Worm (Caenorhabditis elegans) whole organism, young adult: ENCODE data around the gene C44C10.7.
A peak's percentile ranks its signal among the peaks of the same experiment; 100 is the strongest.

Source experiments
- B0019.2 ChIP-seq: fragments of 200-800 bp; sonication (Bioruptor generic); conservative IDR thresholded peaks from 2 replicates; pipeline ENCODE4 v1.3.6; 2022; ENCODE audit warnings: missing genetic modification reagents, missing genetic modification characterization, missing compliant biosample characterization
- F23B12.7 ChIP-seq: sonication (generic microtip); optimal IDR thresholded peaks from 2 replicates; lab custom pipeline; 2017; ENCODE audit warnings: missing genetic modification characterization, mild to moderate bottlenecking, missing compliant biosample characterization, antibody characterized with exemption, moderate library complexity; ENCODE audit not compliant: insufficient read depth
- F33H1.4 ChIP-seq: fragments of 200-800 bp; sonication (Bioruptor generic); IDR thresholded peaks from 2 replicates; pipeline ENCODE4 v1.3.6; 2022; ENCODE audit warnings: missing genetic modification reagents, missing genetic modification characterization, missing compliant biosample characterization
- K12H6.12 ChIP-seq: fragments of 200-800 bp; sonication (Bioruptor generic); optimal IDR thresholded peaks from 2 replicates; lab custom pipeline; 2018; ENCODE audit warnings: mild to moderate bottlenecking, missing genetic modification characterization, missing compliant biosample characterization
- T07F8.4 ChIP-seq: sonication (generic microtip); optimal IDR thresholded peaks from 2 replicates; lab custom pipeline; 2016; ENCODE audit warnings: mild to moderate bottlenecking, missing genetic modification characterization, moderate library complexity, missing compliant biosample characterization
- Y53G8AR.9 ChIP-seq: fragments of 200-800 bp; sonication (Bioruptor generic); conservative IDR thresholded peaks from 2 replicates; pipeline ENCODE4 v1.3.6; 2022; ENCODE audit warnings: missing genetic modification reagents, missing genetic modification characterization, missing compliant biosample characterization
- Y67H2A.10 ChIP-seq: fragments of 200-800 bp; sonication (Bioruptor generic); conservative IDR thresholded peaks from 2 replicates; pipeline ENCODE4 v1.3.6; 2022; ENCODE audit warnings: missing genetic modification reagents, missing genetic modification characterization, missing compliant biosample characterization
- Y79H2A.3 ChIP-seq: fragments of 200-800 bp; sonication (Bioruptor generic); conservative IDR thresholded peaks from 2 replicates; pipeline ENCODE4 v1.3.6; 2022; ENCODE audit warnings: missing genetic modification reagents, missing genetic modification characterization, missing compliant biosample characterization
- ZK185.1 ChIP-seq: sonication (generic microtip); optimal IDR thresholded peaks from 2 replicates; lab custom pipeline; 2016; ENCODE audit warnings: mild to moderate bottlenecking, missing genetic modification characterization, missing compliant biosample characterization; ENCODE audit not compliant: poor library complexity, severe bottlenecking
- atf-7 ChIP-seq: sonication (generic microtip); optimal IDR thresholded peaks from 2 replicates; lab custom pipeline; 2017; ENCODE audit warnings: mild to moderate bottlenecking, missing genetic modification characterization, missing compliant biosample characterization
- bed-1 ChIP-seq: fragments of 200-800 bp; sonication (Bioruptor generic); IDR thresholded peaks from 2 replicates; pipeline ENCODE4 v1.3.6; 2022; ENCODE audit warnings: missing genetic modification reagents, missing genetic modification characterization, missing compliant biosample characterization
- bed-2 ChIP-seq: fragments of 200-800 bp; sonication (Bioruptor generic); IDR thresholded peaks from 2 replicates; pipeline ENCODE4 v1.3.6; 2022; ENCODE audit warnings: missing genetic modification reagents, missing genetic modification characterization, missing compliant biosample characterization
- ccch-3 ChIP-seq: fragments of 200-800 bp; sonication (Bioruptor generic); optimal IDR thresholded peaks from 2 replicates; lab custom pipeline; 2018; ENCODE audit warnings: mild to moderate bottlenecking, missing genetic modification characterization, missing compliant biosample characterization
- cebp-1 ChIP-seq, 2 experiments: fragments of 200-800 bp in 1 of 2; sonication (Bioruptor generic) in 1 of 2; sonication (generic microtip) in 1 of 2; IDR thresholded peaks in 1 of 2; optimal IDR thresholded peaks in 1 of 2; 2 replicates each; pipeline versions ENCODE4 v1.3.6 to Lab custom; 2017 to 2022; ENCODE audit warnings: missing compliant biosample characterization in 2 of 2, missing genetic modification characterization in 2 of 2, mild to moderate bottlenecking in 1 of 2, missing genetic modification reagents in 1 of 2, moderate library complexity in 1 of 2
- ceh-27 ChIP-seq: fragments of 200-800 bp; sonication (Bioruptor generic); optimal IDR thresholded peaks from 2 replicates; lab custom pipeline; 2018; ENCODE audit warnings: mild to moderate bottlenecking, missing genetic modification characterization, moderate library complexity, missing compliant biosample characterization
- chd-7 ChIP-seq: sonication (generic microtip); optimal IDR thresholded peaks from 2 replicates; lab custom pipeline; 2016; ENCODE audit warnings: mild to moderate bottlenecking, missing genetic modification characterization, moderate library complexity, missing compliant biosample characterization
- die-1 ChIP-seq: sonication (generic microtip); optimal IDR thresholded peaks from 2 replicates; lab custom pipeline; 2016; ENCODE audit warnings: missing genotype, mild to moderate bottlenecking, missing genetic modification characterization, missing compliant biosample characterization
- dox-1 ChIP-seq: fragments of 200-800 bp; sonication (Bioruptor generic); IDR thresholded peaks from 2 replicates; pipeline ENCODE4 v1.3.6; 2022; ENCODE audit warnings: missing genetic modification reagents, missing genetic modification characterization, missing compliant biosample characterization
- dpl-1 ChIP-seq: fragments of 150-350 bp; optimal IDR thresholded peaks from 2 replicates; lab custom pipeline; 2014; ENCODE audit warnings: missing biosample characterization, missing genetic modification reagents, missing genetic modification characterization
- egrh-3 ChIP-seq: fragments of 200-800 bp; sonication (Bioruptor generic); IDR thresholded peaks from 2 replicates; pipeline ENCODE4 v1.3.6; 2022; ENCODE audit warnings: missing genetic modification reagents, missing genetic modification characterization, missing compliant biosample characterization
- ets-4 ChIP-seq: fragments of 200-800 bp; sonication (Bioruptor generic); optimal IDR thresholded peaks from 2 replicates; lab custom pipeline; 2018; ENCODE audit warnings: mild to moderate bottlenecking, missing genetic modification characterization, missing compliant biosample characterization
- hlh-12 ChIP-seq: sonication (generic microtip); optimal IDR thresholded peaks from 2 replicates; lab custom pipeline; 2016; ENCODE audit warnings: missing genetic modification characterization, missing compliant biosample characterization
- hlh-26 ChIP-seq: fragments of 200-800 bp; sonication (Bioruptor generic); conservative IDR thresholded peaks from 2 replicates; pipeline ENCODE4 v1.3.6; 2022; ENCODE audit warnings: missing genetic modification reagents, missing genetic modification characterization, missing compliant biosample characterization
- let-607 ChIP-seq, 2 experiments: fragments of 200-800 bp in 1 of 2; sonication (Bioruptor generic) in 1 of 2; sonication (generic microtip) in 1 of 2; optimal IDR thresholded peaks; 2 replicates each; lab custom pipeline; 2016 to 2018; ENCODE audit warnings: mild to moderate bottlenecking in 2 of 2, missing compliant biosample characterization in 2 of 2, missing genetic modification characterization in 2 of 2, moderate library complexity in 2 of 2, missing genotype in 1 of 2
- lin-40 ChIP-seq: sonication (generic microtip); optimal IDR thresholded peaks from 2 replicates; lab custom pipeline; 2016; ENCODE audit warnings: missing genetic modification characterization, mild to moderate bottlenecking, missing compliant biosample characterization, missing genotype, missing genetic modification reagents
- lsy-27 ChIP-seq: sonication (generic microtip); optimal IDR thresholded peaks from 2 replicates; lab custom pipeline; 2017; ENCODE audit warnings: missing genetic modification characterization, mild to moderate bottlenecking, missing compliant biosample characterization, antibody characterized with exemption, missing genotype, borderline replicate concordance; ENCODE audit not compliant: insufficient read depth
- madf-3 ChIP-seq: fragments of 200-800 bp; sonication (Bioruptor generic); IDR thresholded peaks from 2 replicates; pipeline ENCODE4 v1.3.6; 2022; ENCODE audit warnings: missing genetic modification reagents, missing genetic modification characterization, missing compliant biosample characterization
- madf-6 ChIP-seq: fragments of 200-800 bp; sonication (Bioruptor generic); IDR thresholded peaks from 2 replicates; pipeline ENCODE4 v1.3.6; 2022; ENCODE audit warnings: missing genetic modification reagents, missing genetic modification characterization, missing compliant biosample characterization
- mes-4 ChIP-seq: sonication (generic microtip); optimal IDR thresholded peaks from 2 replicates; lab custom pipeline; 2016; ENCODE audit warnings: missing genotype, missing genetic modification characterization, missing compliant biosample characterization
- nfya-2 ChIP-seq: fragments of 200-800 bp; sonication (Bioruptor generic); IDR thresholded peaks from 2 replicates; pipeline ENCODE4 v1.3.6; 2022; ENCODE audit warnings: missing genetic modification reagents, missing genetic modification characterization, missing compliant biosample characterization
- nhr-179 ChIP-seq: sonication (generic microtip); optimal IDR thresholded peaks from 2 replicates; lab custom pipeline; 2016; ENCODE audit warnings: mild to moderate bottlenecking, missing genetic modification characterization, missing compliant biosample characterization
- nhr-80 ChIP-seq: sonication (generic microtip); optimal IDR thresholded peaks from 2 replicates; lab custom pipeline; 2016; ENCODE audit warnings: missing genetic modification characterization, missing compliant biosample characterization
- nhr-90 ChIP-seq: sonication (generic microtip); optimal IDR thresholded peaks from 2 replicates; lab custom pipeline; 2016; ENCODE audit warnings: missing genotype, mild to moderate bottlenecking, missing genetic modification characterization, missing compliant biosample characterization
- pha-4 ChIP-seq: fragments of 150-350 bp; sonication (generic microtip); optimal IDR thresholded peaks from 2 replicates; lab custom pipeline; 2014; ENCODE audit warnings: missing biosample characterization, missing genetic modification reagents, missing genetic modification characterization
- rcor-1 ChIP-seq: fragments of 200-800 bp; sonication (Bioruptor generic); IDR thresholded peaks from 2 replicates; pipeline ENCODE4 v1.3.6; 2022; ENCODE audit warnings: missing genetic modification reagents, missing genetic modification characterization, missing compliant biosample characterization
- snpc-1.1 ChIP-seq: sonication (generic microtip); optimal IDR thresholded peaks from 2 replicates; lab custom pipeline; 2017; ENCODE audit warnings: missing genetic modification characterization, mild to moderate bottlenecking, missing compliant biosample characterization, antibody characterized with exemption, moderate library complexity, missing genotype, missing genetic modification reagents; ENCODE audit not compliant: insufficient read depth
- tbp1 ChIP-seq: fragments of 200-800 bp; sonication (Bioruptor generic); optimal IDR thresholded peaks from 2 replicates; lab custom pipeline; 2018; ENCODE audit warnings: mild to moderate bottlenecking, missing genetic modification characterization, missing compliant biosample characterization
- unc-130 ChIP-seq: sonication (generic microtip); optimal IDR thresholded peaks from 2 replicates; lab custom pipeline; 2016; ENCODE audit warnings: missing genetic modification reagents, missing genetic modification characterization, missing compliant biosample characterization
- unc-62 ChIP-seq: fragments of 150-350 bp; optimal IDR thresholded peaks from 2 replicates; lab custom pipeline; 2014; ENCODE audit warnings: missing biosample characterization, missing genetic modification reagents, missing genetic modification characterization
- ztf-22 ChIP-seq: fragments of 200-800 bp; sonication (Bioruptor generic); optimal IDR thresholded peaks from 2 replicates; lab custom pipeline; 2018; ENCODE audit warnings: mild to moderate bottlenecking, missing genetic modification characterization, moderate library complexity, missing compliant biosample characterization

The C44C10.7 gene

DNA sequence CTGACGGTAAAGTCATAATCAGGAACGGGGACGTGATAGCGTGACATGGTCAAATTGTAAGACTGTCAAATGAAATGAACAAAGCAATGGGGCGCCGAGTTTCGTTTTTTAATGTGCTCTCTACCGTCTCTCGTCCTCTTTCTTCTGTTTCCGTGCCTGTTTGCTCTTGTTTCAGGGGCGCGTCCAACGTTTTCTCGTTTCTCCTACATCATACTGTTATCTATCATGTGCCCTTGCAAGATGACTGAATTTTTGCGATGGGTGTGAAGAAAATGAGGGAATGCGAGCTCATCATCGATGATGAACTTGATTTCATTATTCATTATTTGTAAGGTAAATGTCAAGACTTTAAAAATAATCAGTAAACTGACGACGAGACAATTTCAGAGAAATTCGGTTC, 7.2 kb downstream of the C44C10.7 start, which contains the start of gene T04F8.7 (continued):
- TF ChIP-seq Y53G8AR.9 (GFP tag; lab: Robert Waterston, UW) (0 out of 2 replicates have a peak, but pooled peaks have one; percentile 22), nhr-80 (tag; lab: Kevin White, UChicago) (peak; percentile 99), atf-7 (tag; lab: Kevin White, UChicago) (peak; percentile 61), nhr-90 (tag; lab: Kevin White, UChicago) (no peak), let-607 (tag; optimal IDR thresholded peaks at IDR 0.05; lab: Kevin White, UChicago) (peak in 1 of 2 experiments; percentile 69), lsy-27 (tag; lab: Kevin White, UChicago) (no peak), mes-4 (tag; lab: Kevin White, UChicago) (no peak), T07F8.4 (tag; lab: Kevin White, UChicago) (no peak), snpc-1.1 (no peak), ztf-22 (no peak), dox-1 (peak; percentile 66)

- TF ChIP-seq ets-4 (GFP tag; lab: Kevin White, UChicago) (peak; percentile 4), Y67H2A.10 (GFP tag; lab: Robert Waterston, UW) (no peak), ccch-3 (GFP tag; lab: Kevin White, UChicago) (no peak), dpl-1 (GFP tag; lab: Kevin White, UChicago) (no peak), ZK185.1 (tag; lab: Kevin White, UChicago) (peak; percentile 24), atf-7 (tag; lab: Kevin White, UChicago) (peak; percentile 45), madf-6 (GFP tag; lab: Robert Waterston, UW) (no peak), unc-130 (no peak), madf-3 (no peak), cebp-1 (GFP tag; IDR thresholded peaks at IDR 0.05; lab: Robert Waterston, UW) (peak; percentile 25; the same call in 1 of the 2 replicates), cebp-1 (tag; optimal IDR thresholded peaks at IDR 0.05; lab: Kevin White, UChicago) (peak; percentile 64), bed-1 (GFP tag; lab: Robert Waterston, UW) (no peak), let-607 (tag; optimal IDR thresholded peaks at IDR 0.05; lab: Kevin White, UChicago) (peak; percentile 30 to 48), nfya-2 (GFP tag; lab: Robert Waterston, UW) (no peak), hlh-12 (no peak), rcor-1 (no peak), chd-7 (tag; lab: Kevin White, UChicago) (no peak), nhr-179 (tag; lab: Kevin White, UChicago) (no peak), ceh-27 (GFP tag; lab: Kevin White, UChicago) (no peak), pha-4 (peak; percentile 59), unc-62 (GFP tag; lab: Kevin White, UChicago) (peak; percentile 19), nhr-80 (tag; lab: Kevin White, UChicago) (peak; percentile 89)
Observed at ce11 chrX:11679211-11679977, 8.7 kb downstream of the C44C10.7 start.

DNA sequence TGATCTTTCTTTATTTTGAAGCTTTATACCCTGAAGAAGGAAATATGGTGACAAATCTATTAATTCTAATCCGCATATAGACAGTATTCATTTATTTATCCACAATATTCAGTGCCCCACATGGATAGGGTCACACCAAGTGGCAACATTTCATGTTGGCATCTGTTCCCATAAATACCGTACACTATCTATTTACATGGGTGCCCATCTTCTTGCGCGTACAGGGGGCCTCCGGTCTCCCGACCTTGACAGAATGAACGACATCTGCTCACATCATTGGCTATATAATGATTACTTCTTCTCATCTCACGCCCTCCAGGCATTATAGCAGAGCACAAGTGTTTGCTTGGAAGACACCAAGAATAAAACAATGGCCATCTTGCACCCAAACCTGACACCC, 12.5 kb downstream of the C44C10.7 start:
- no peak for TF ChIP-seq egrh-3 (GFP tag; lab: Robert Waterston, UW)
- no peak for TF ChIP-seq dox-1
- no peak for TF ChIP-seq nhr-179 (tag; lab: Kevin White, UChicago)
- TF ChIP-seq Y79H2A.3 (GFP tag; lab: Robert Waterston, UW), result no peak
- TF ChIP-seq bed-2 (GFP tag; lab: Robert Waterston, UW), result no peak
- TF ChIP-seq K12H6.12 (tag; lab: Kevin White, UChicago), result no peak
- no peak for TF ChIP-seq B0019.2 (GFP tag; lab: Robert Waterston, UW)
- TF ChIP-seq lin-40 (tag; lab: Kevin White, UChicago), result no peak
- TF ChIP-seq F33H1.4, result no peak
- TF ChIP-seq atf-7 (tag; lab: Kevin White, UChicago), result no peak
- no peak for TF ChIP-seq F23B12.7 (tag; lab: Kevin White, UChicago)
- no peak for TF ChIP-seq hlh-26 (GFP tag; lab: Robert Waterston, UW)
- TF ChIP-seq die-1 (tag; lab: Kevin White, UChicago), result no peak
- no peak for TF ChIP-seq tbp1 (GFP tag; lab: Kevin White, UChicago)
